Fruit fly (Drosophila melanogaster) whole organism: Measurements from ENCODE around the gene Osi22.

ENCODE experiments used
- CG8478 ChIP-seq: fragments of >200 bp; optimal IDR thresholded peaks from 2 replicates; lab custom pipeline; 2018; ENCODE audit warnings: inconsistent platforms
- Dll ChIP-seq: fragments of >200 bp; optimal IDR thresholded peaks from 2 replicates; lab custom pipeline; 2017
- EcR ChIP-seq, 2 experiments: fragments of >200 bp; optimal IDR thresholded peaks; 2 replicates each; lab custom pipeline; 2017; ENCODE audit warnings: missing biosample characterization in 2 of 2, missing genetic modification characterization in 2 of 2, missing genetic modification reagents in 2 of 2
- pan ChIP-seq: fragments of >200 bp; optimal IDR thresholded peaks from 2 replicates; lab custom pipeline; 2017
- psq ChIP-seq: fragments of >200 bp; optimal IDR thresholded peaks from 2 replicates; lab custom pipeline; 2017
- usp ChIP-seq: fragments of >200 bp; optimal IDR thresholded peaks from 2 replicates; lab custom pipeline; 2017; ENCODE audit warnings: missing biosample characterization, missing genetic modification characterization, mixed read lengths

The Osi22 gene

dm6 chr3R:13290329-13290728, at the start of gene Osi22:
Gene Osi22 (plus strand): TSS chr3R:13290629.
- TF ChIP-seq CG8478 = no peak
- no peak for TF ChIP-seq EcR (GFP tag; optimal IDR thresholded peaks at IDR 0.05; lab: Kevin White, UChicago)
- TF ChIP-seq psq (lab: Kevin White, UChicago) = no peak
- no peak for TF ChIP-seq usp
- TF ChIP-seq pan = no peak
- TF ChIP-seq Dll (lab: Kevin White, UChicago) = no peak

- TF ChIP-seq usp (no peak), EcR (GFP tag; optimal IDR thresholded peaks at IDR 0.05; lab: Kevin White, UChicago) (no peak), pan (no peak), CG8478 (no peak), psq (lab: Kevin White, UChicago) (no peak), Dll (lab: Kevin White, UChicago) (no peak)
Measured at dm6 chr3R:13241726-13242125, 48.7 kb upstream of the Osi22 start.

- TF ChIP-seq EcR (GFP tag; optimal IDR thresholded peaks at IDR 0.05; lab: Kevin White, UChicago) (no peak), psq (lab: Kevin White, UChicago) (no peak), pan (no peak), CG8478 (no peak), Dll (lab: Kevin White, UChicago) (no peak), usp (no peak)
Measured at dm6 chr3R:13257110-13257509, 33.3 kb upstream of the Osi22 start.

dm6 chr3R:13258696-13259567, 31.5 kb upstream of the Osi22 start, which contains the start of gene Ace:
Gene Ace (minus strand): TSS chr3R:13259517.
- no peak for TF ChIP-seq CG8478
- no peak for TF ChIP-seq pan
- no peak for TF ChIP-seq usp
- no peak for TF ChIP-seq psq (lab: Kevin White, UChicago)
- no peak for TF ChIP-seq Dll (lab: Kevin White, UChicago)
- TF ChIP-seq EcR (GFP tag; optimal IDR thresholded peaks at IDR 0.05; lab: Kevin White, UChicago) = no peak

dm6 chr3R:13260114-13260673, 30.2 kb upstream of the Osi22 start, which contains the start of gene CG11686:
Gene CG11686 (plus strand): TSS chr3R:13260356.
- TF ChIP-seq CG8478 (no peak), EcR (GFP tag; optimal IDR thresholded peaks at IDR 0.05; lab: Kevin White, UChicago) (no peak), pan (no peak), Dll (lab: Kevin White, UChicago) (no peak)

dm6 chr3R:13261706-13262105, 28.7 kb upstream of the Osi22 start:
- TF ChIP-seq CG8478 = no peak
- TF ChIP-seq psq (lab: Kevin White, UChicago) = no peak
- TF ChIP-seq pan = no peak
- no peak for TF ChIP-seq Dll (lab: Kevin White, UChicago)
- TF ChIP-seq EcR (GFP tag; optimal IDR thresholded peaks at IDR 0.05; lab: Kevin White, UChicago) = no peak
- no peak for TF ChIP-seq usp

dm6 chr3R:13264061-13264661, 26.3 kb upstream of the Osi22 start, which contains the start of gene Ravus:
Gene Ravus (minus strand): TSS chr3R:13264061.
- no peak for TF ChIP-seq EcR (GFP tag; optimal IDR thresholded peaks at IDR 0.05; lab: Kevin White, UChicago)
- TF ChIP-seq psq (lab: Kevin White, UChicago) = no peak
- no peak for TF ChIP-seq usp
- TF ChIP-seq Dll (lab: Kevin White, UChicago) = no peak
- TF ChIP-seq CG8478 = no peak
- no peak for TF ChIP-seq pan

dm6 chr3R:13270648-13271047, 19.8 kb upstream of the Osi22 start:
- no peak for TF ChIP-seq CG8478
- TF ChIP-seq psq (lab: Kevin White, UChicago) = no peak
- TF ChIP-seq usp = no peak
- no peak for TF ChIP-seq pan
- TF ChIP-seq Dll (lab: Kevin White, UChicago) = no peak
- no peak for TF ChIP-seq EcR (GFP tag; optimal IDR thresholded peaks at IDR 0.05; lab: Kevin White, UChicago)

dm6 chr3R:13271758-13272157, 18.7 kb upstream of the Osi22 start, which contains the start of gene TBC1D5:
Gene TBC1D5 (minus strand): TSS chr3R:13272011.
- TF ChIP-seq psq (lab: Kevin White, UChicago) (no peak), EcR (GFP tag; optimal IDR thresholded peaks at IDR 0.05; lab: Kevin White, UChicago) (no peak), usp (no peak)

- TF ChIP-seq EcR (GFP tag; optimal IDR thresholded peaks at IDR 0.05; lab: Kevin White, UChicago) (no peak), CG8478 (no peak), psq (lab: Kevin White, UChicago) (no peak), usp (no peak), Dll (lab: Kevin White, UChicago) (no peak), pan (no peak)
Measured at dm6 chr3R:13273462-13273861, 17.0 kb upstream of the Osi22 start.

- TF ChIP-seq Dll (lab: Kevin White, UChicago) = no peak
Measured at dm6 chr3R:13274257-13274796, 16.1 kb upstream of the Osi22 start.

dm6 chr3R:13275473-13275872, 15.0 kb upstream of the Osi22 start:
- no peak for TF ChIP-seq EcR (GFP tag; optimal IDR thresholded peaks at IDR 0.05; lab: Kevin White, UChicago)
- no peak for TF ChIP-seq usp
- no peak for TF ChIP-seq psq (lab: Kevin White, UChicago)
- no peak for TF ChIP-seq Dll (lab: Kevin White, UChicago)
- TF ChIP-seq pan = no peak
- no peak for TF ChIP-seq CG8478
